Fruit fly (Drosophila melanogaster) whole organism, pupa: ENCODE measurements around the gene RpL7A.

ENCODE experiments used
- CG32121 ChIP-seq: fragments of 200-800 bp; sonication (Bioruptor generic); IDR thresholded peaks from 2 replicates; pipeline ENCODE4 v1.3.6; 2022; ENCODE audit warnings: missing biosample characterization, missing genetic modification characterization
- CG34367 ChIP-seq: fragments of 200-800 bp; sonication (Bioruptor generic); optimal IDR thresholded peaks from 2 replicates; lab custom pipeline; 2018; ENCODE audit warnings: missing biosample characterization, mild to moderate bottlenecking, missing genetic modification characterization
- CG8301 ChIP-seq: fragments of 200-800 bp; sonication (Bioruptor generic); optimal IDR thresholded peaks from 2 replicates; lab custom pipeline; 2018; ENCODE audit warnings: missing biosample characterization, mild to moderate bottlenecking, missing genetic modification characterization
- CG9948 ChIP-seq: fragments of 200-800 bp; sonication (Bioruptor generic); optimal IDR thresholded peaks from 2 replicates; lab custom pipeline; 2018; ENCODE audit warnings: missing biosample characterization, mild to moderate bottlenecking, missing genetic modification characterization, moderate library complexity
- D1 ChIP-seq: fragments of 200-800 bp; sonication (Bioruptor generic); optimal IDR thresholded peaks from 2 replicates; lab custom pipeline; 2018; ENCODE audit warnings: missing biosample characterization, mild to moderate bottlenecking, missing genetic modification characterization, moderate library complexity
- EcR ChIP-seq: fragments of 200-800 bp; sonication (Bioruptor generic); optimal IDR thresholded peaks from 3 replicates; lab custom pipeline; 2019; ENCODE audit warnings: missing biosample characterization, missing genetic modification characterization, mild to moderate bottlenecking, moderate library complexity, missing genetic modification reagents
- gl ChIP-seq: fragments of 200-800 bp; sonication (Bioruptor generic); optimal IDR thresholded peaks from 2 replicates; lab custom pipeline; 2018; ENCODE audit warnings: missing biosample characterization, mild to moderate bottlenecking, missing genetic modification characterization
- rn ChIP-seq: fragments of 200-800 bp; sonication (Bioruptor generic); IDR thresholded peaks from 2 replicates; pipeline ENCODE4 v1.3.6; 2022; ENCODE audit warnings: missing biosample characterization, missing genetic modification characterization

DNA sequence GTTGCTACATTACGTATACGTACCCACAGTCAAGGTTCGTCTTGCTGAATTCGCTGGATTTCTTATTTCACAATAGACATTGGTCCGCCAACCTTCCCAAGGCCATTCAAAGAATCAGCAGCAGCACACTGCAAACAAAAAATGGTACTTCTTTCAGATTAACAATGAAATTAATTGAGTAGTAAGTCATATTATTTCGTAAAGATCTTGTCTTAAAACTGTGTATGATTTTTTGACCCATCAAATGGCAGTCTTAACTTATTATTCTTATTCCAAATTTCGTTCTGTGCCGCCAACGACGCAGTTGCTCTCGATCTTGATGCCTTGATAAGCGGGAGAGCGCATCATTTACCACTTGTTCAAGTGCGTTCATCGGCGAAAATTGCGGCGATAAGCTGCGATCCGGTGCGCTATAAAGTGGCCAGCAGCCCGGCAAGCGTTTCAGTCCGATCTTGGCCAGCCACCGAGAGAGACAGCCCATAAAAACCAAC, 4.6 kb downstream of the RpL7A start, which contains the start of gene Agxt:
- TF ChIP-seq rn (GFP tag; lab: Robert Waterston, UW) (no peak), gl (tag; lab: Kevin White, UChicago) (no peak), D1 (tag; lab: Kevin White, UChicago) (no peak), CG8301 (peak; percentile 38), EcR (GFP tag; lab: Kevin White, UChicago) (peak; percentile 11), CG9948 (peak; percentile 42), CG32121 (peak; percentile 41; the same call in 1 of the 2 replicates), CG34367 (tag; lab: Kevin White, UChicago) (peak; percentile 53)
